Worm (Caenorhabditis elegans) whole organism, midembryonic: Measurements from ENCODE around the gene M117.1.
"Not testable (repeated sequence)": the region's sequence is repeated elsewhere in the genome, so short reads cannot be mapped to it uniquely, and the experiment has no call there.

Source experiments
- T22C8.4 ChIP-seq: fragments of 200-800 bp; sonication (Bioruptor generic); IDR thresholded peaks from 2 replicates; pipeline ENCODE4 v1.3.6; 2022; ENCODE audit warnings: missing genetic modification characterization, missing compliant biosample characterization
- cog-1 ChIP-seq: sonication (generic microtip); optimal IDR thresholded peaks from 2 replicates; lab custom pipeline; 2016; ENCODE audit warnings: missing genetic modification characterization, missing compliant biosample characterization
- flt-1 ChIP-seq: fragments of 200-800 bp; sonication (Bioruptor generic); IDR thresholded peaks from 2 replicates; pipeline ENCODE4 v1.3.6; 2022; ENCODE audit warnings: missing genetic modification characterization, missing compliant biosample characterization
- klf-2 ChIP-seq: fragments of 200-800 bp; sonication (Bioruptor generic); conservative IDR thresholded peaks from 2 replicates; pipeline ENCODE4 v1.3.6; 2022; ENCODE audit warnings: missing genetic modification reagents, missing genetic modification characterization, missing compliant biosample characterization
- med-1 ChIP-seq: sonication (generic microtip); optimal IDR thresholded peaks from 2 replicates; lab custom pipeline; 2017; ENCODE audit warnings: missing genetic modification characterization, mild to moderate bottlenecking, missing compliant biosample characterization, antibody characterized with exemption, missing genetic modification reagents; ENCODE audit not compliant: insufficient read depth
- ref-1 ChIP-seq: fragments of 200-800 bp; sonication (Bioruptor generic); conservative IDR thresholded peaks from 2 replicates; pipeline ENCODE4 v1.3.6; 2022; ENCODE audit warnings: missing genetic modification reagents, missing genetic modification characterization, missing compliant biosample characterization
- tab-1 ChIP-seq: fragments of 200-800 bp; sonication (Bioruptor generic); IDR thresholded peaks from 2 replicates; pipeline ENCODE4 v1.3.6; 2022; ENCODE audit warnings: missing genetic modification characterization, missing compliant biosample characterization
- ztf-23 ChIP-seq: fragments of 200-800 bp; sonication (Bioruptor generic); IDR thresholded peaks from 2 replicates; pipeline ENCODE4 v1.3.6; 2022; ENCODE audit warnings: missing genetic modification reagents, missing genetic modification characterization, missing compliant biosample characterization
- ztf-29 ChIP-seq: fragments of 200-800 bp; sonication (Bioruptor generic); IDR thresholded peaks from 2 replicates; pipeline ENCODE4 v1.3.6; 2022; ENCODE audit warnings: missing genetic modification reagents, missing genetic modification characterization, missing compliant biosample characterization

M117.1 gene

DNA sequence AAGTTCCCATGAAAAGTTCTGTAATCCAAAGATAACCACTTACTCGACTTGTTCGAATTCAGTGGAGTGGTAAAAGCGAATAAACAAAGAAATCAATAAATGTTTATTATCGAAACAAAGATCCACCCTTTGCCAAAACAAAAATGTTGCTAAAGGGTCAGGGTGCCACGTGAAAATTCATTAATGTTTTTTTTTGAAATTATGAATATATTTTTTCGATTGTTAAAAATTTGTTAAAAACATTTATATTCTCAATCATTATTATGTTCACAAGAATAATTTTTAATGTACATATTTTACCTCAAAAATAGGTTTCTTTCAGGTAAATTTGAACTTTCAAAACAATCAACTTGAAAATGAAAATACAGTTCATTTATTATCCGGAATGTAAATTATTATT, 11.0 kb upstream of the M117.1 start, which contains the start of gene H01G02.4:
TSS of gene H01G02.4 (minus strand) at position 101 of the 400 bp plus-strand sequence.
- TF ChIP-seq tab-1 (GFP tag; lab: Robert Waterston, UW): no peak
- no peak for TF ChIP-seq med-1
- no peak for TF ChIP-seq ref-1 (GFP tag; lab: Robert Waterston, UW)
- no peak for TF ChIP-seq cog-1 (tag; lab: Kevin White, UChicago)
- no peak for TF ChIP-seq ztf-29
- no peak for TF ChIP-seq T22C8.4 (GFP tag; lab: Robert Waterston, UW)
- no peak for TF ChIP-seq klf-2
- TF ChIP-seq flt-1 (GFP tag; lab: Robert Waterston, UW): no peak
- TF ChIP-seq ztf-23 (GFP tag; lab: Robert Waterston, UW): no peak

DNA sequence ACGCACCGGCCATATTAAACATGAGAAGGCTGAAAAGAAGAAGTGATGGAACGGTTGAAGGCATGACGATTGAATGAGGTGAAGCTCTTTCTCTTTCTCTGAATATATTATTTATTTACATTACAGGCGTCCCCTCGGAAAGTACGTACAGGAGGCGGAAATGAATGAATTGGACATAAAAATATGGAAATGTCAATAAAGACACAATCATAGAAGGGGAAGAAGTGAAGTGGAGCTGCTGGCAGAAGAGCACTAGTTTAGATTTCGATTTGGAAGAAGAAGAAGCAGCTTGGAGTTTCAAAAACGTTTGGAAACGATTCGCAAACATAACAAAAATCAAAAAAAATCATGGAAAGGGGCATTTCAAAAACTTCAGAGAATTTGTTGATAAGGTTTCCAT, 10.0 kb upstream of the M117.1 start, which contains the start of gene H01G02.1:
TSS of gene H01G02.1 (minus strand) at position 101 of the 400 bp plus-strand sequence.
- no peak for TF ChIP-seq T22C8.4 (GFP tag; lab: Robert Waterston, UW)
- TF ChIP-seq ztf-23 (GFP tag; lab: Robert Waterston, UW): no peak
- TF ChIP-seq med-1: no peak
- no peak for TF ChIP-seq flt-1 (GFP tag; lab: Robert Waterston, UW)
- no peak for TF ChIP-seq ztf-29
- TF ChIP-seq tab-1 (GFP tag; lab: Robert Waterston, UW): no peak
- no peak for TF ChIP-seq klf-2
- TF ChIP-seq ref-1 (GFP tag; lab: Robert Waterston, UW): no peak
- TF ChIP-seq cog-1 (tag; lab: Kevin White, UChicago): no peak

DNA sequence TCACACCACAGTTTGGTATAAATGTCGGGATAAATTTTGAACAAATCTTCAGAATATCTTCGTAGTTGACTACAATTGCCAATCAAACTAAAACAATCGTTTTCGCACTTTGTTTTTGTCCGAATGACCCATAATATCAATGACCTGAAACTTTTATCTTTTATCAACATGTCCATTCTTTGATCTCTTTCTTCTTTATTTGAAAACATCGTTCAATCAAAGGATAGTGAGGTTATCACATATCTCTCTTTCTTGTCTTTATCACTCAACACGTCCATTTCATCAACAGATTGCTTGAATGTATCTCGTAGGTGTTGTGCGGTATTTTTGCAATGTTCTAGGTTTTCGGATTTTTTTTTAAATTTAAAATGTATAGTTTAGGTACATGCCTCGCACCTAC, 5.0 kb upstream of the M117.1 start:
- no peak for TF ChIP-seq ztf-23 (GFP tag; lab: Robert Waterston, UW)
- TF ChIP-seq flt-1 (GFP tag; lab: Robert Waterston, UW): no peak
- TF ChIP-seq T22C8.4 (GFP tag; lab: Robert Waterston, UW): no peak
- TF ChIP-seq tab-1 (GFP tag; lab: Robert Waterston, UW): no peak
- no peak for TF ChIP-seq ref-1 (GFP tag; lab: Robert Waterston, UW)
- TF ChIP-seq ztf-29: no peak
- TF ChIP-seq klf-2: no peak
- TF ChIP-seq cog-1 (tag; lab: Kevin White, UChicago): no peak
- no peak for TF ChIP-seq med-1

DNA sequence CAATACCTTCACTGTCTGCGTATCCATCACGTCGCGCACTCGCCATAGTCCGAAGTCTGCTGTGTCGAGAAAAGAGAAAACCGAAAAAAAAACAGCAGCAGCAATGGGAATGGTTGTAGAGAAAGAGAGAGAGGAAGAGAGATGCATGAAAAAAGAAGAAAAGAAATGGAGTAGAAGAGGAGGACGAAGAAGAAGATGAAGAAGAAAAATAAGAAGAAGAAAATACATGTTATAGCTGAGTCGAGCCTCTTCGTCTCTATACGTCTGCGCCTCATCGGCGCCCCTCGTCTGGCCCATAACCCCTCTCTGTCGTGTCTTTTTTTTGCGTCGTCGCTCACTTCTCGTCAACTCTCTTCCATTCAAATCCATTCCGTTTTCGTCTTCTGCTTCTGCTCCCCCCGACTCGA, 4.3 kb upstream of the M117.1 start:
- TF ChIP-seq flt-1 (GFP tag; lab: Robert Waterston, UW) (0 out of 2 replicates have a peak, but pooled peaks have one; percentile 10), med-1 (no peak), ref-1 (GFP tag; lab: Robert Waterston, UW) (no peak), tab-1 (GFP tag; lab: Robert Waterston, UW) (no peak), cog-1 (tag; lab: Kevin White, UChicago) (peak; percentile 31), ztf-29 (no peak)

DNA sequence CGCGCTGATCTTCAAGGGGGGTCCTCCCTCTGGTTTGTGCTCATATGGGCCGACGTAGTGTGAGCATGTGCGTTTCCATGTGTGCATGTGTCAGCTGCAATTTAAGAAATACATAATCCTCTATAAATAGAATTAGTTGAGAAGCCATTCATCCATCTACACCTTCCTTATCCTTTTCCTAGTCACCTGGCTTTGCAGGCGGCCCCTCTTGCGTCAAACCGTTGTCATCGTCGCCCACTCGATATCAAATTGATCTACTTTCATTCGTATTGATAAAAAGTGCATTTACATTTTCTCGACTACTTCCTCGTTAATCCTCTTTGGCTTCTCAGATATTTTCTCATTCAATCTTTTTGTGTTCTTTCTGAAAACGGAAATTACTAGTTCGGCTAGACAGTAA, 2.0 kb upstream of the M117.1 start:
- TF ChIP-seq T22C8.4 (GFP tag; lab: Robert Waterston, UW): no peak
- no peak for TF ChIP-seq ztf-23 (GFP tag; lab: Robert Waterston, UW)
- no peak for TF ChIP-seq klf-2
- TF ChIP-seq ref-1 (GFP tag; lab: Robert Waterston, UW): no peak
- no peak for TF ChIP-seq cog-1 (tag; lab: Kevin White, UChicago)
- TF ChIP-seq med-1: no peak
- TF ChIP-seq tab-1 (GFP tag; lab: Robert Waterston, UW): no peak
- TF ChIP-seq ztf-29: no peak

DNA sequence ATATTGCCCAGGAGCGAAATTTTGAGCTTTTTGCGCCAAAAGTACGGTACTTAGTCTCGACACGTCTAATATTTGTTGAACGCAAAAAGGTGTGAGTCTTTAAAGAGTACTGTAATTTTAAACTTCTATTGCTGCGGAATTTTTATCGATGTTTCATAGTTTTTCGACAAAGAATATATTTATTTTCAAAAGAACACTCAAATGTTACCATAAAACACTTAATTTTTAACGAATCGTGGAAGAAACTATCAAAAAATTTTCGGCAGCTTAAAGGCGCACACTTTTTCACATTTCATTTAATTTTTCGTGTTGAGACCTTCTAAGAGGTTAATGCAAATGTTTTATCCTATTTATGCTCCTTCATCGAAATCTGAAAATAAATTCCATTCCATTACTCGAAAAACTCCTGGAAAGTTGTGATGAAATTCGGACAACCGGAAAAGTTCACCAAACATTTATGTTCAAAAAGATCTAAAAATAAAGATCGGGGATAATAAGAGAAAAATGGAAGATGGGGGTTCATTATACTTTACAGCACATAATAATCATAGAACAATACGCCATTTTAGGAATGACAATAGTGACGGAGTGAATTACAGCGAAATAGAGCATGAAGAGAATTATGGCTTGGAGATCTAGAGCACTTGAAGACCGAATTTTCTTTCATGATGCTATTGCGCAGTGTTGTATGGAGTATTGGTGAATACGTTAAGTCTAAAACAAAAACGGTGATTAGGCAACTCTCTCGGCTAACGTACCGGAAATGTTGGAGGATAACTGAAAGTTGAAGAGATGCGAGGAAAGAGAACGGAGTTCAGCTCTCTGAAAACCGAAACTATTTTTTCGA, 6.2 kb downstream of the M117.1 start:
- TF ChIP-seq cog-1 (tag; lab: Kevin White, UChicago) (no peak), tab-1 (GFP tag; lab: Robert Waterston, UW) (no peak), med-1 (no peak), ztf-23 (GFP tag; lab: Robert Waterston, UW) (no peak), flt-1 (GFP tag; lab: Robert Waterston, UW) (no peak), ref-1 (GFP tag; lab: Robert Waterston, UW) (no peak), T22C8.4 (GFP tag; lab: Robert Waterston, UW) (no peak), ztf-29 (no peak), klf-2 (no peak)

DNA sequence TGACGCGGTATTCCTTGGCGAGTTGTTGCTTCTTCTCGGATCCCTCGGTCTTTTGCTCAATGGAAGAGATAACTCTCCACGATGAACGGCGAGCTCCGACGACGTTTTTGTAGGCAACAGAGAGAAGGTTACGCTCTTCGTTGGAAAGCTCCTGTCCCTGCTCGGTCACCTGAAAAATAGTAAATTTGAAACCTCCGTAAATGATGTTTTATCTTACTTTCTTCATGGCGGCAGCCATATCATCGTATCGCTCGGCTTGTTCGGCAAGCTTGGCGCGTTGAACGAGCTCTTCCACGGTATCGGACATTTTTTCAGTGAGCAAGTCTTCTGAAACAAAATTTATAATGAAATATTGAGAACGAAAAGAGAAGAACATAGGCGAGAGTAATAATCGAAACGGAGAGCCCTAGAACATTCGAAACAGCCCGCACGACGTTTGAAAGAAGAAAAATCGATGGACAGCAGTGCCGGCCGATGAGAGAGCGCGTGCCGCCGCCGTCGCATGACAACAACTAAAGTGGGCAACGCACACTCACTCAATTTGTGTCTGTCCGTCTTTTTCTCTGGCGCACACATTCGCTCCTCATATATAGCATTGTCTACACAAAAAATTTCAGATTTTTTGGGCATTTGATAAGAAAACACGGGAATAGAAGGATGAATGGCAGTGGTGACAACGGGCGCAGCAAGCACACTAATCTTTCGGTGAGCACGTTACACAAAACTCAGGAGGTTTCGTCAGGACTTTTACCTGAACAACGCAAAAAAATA, 7.7 kb downstream of the M117.1 start, which contains the start of the genes par-5 and M117.3:
TSS of gene par-5 (minus strand) at position 334 of the 771 bp plus-strand sequence.
TSS of gene M117.3 (plus strand) at position 616 of the 771 bp plus-strand sequence.
- no peak for TF ChIP-seq ztf-29
- TF ChIP-seq flt-1 (GFP tag; lab: Robert Waterston, UW): 0 out of 2 replicates have a peak, but pooled peaks have one; percentile 11
- TF ChIP-seq cog-1 (tag; lab: Kevin White, UChicago): peak; percentile 56
- TF ChIP-seq T22C8.4 (GFP tag; lab: Robert Waterston, UW): peak; percentile 73
- TF ChIP-seq tab-1 (GFP tag; lab: Robert Waterston, UW): no peak
- TF ChIP-seq ref-1 (GFP tag; lab: Robert Waterston, UW): no peak

DNA sequence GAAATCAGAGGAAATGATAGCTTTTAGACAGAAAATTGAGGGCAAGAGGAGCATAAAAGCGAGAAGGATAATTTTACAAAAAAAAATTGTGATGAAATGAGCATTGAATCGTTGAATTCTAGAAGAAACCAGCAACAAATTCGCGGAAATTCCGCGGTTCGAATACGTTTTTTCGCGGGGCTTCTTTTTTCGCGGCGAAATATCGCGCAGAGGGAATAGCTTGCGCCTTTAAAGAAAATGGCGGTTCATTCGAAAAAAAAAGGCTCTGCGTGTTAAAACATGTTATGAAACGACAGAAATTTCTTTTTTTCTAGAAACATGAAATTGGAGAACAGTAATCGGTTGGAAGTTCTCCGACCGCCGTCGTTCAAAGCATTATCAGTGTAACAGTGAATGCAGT, 8.4 kb downstream of the M117.1 start:
- TF ChIP-seq cog-1 (tag; lab: Kevin White, UChicago) (no peak), tab-1 (GFP tag; lab: Robert Waterston, UW) (no peak), med-1 (no peak), ref-1 (GFP tag; lab: Robert Waterston, UW) (no peak), ztf-23 (GFP tag; lab: Robert Waterston, UW) (no peak), ztf-29 (no peak), T22C8.4 (GFP tag; lab: Robert Waterston, UW) (no peak), klf-2 (no peak)

DNA sequence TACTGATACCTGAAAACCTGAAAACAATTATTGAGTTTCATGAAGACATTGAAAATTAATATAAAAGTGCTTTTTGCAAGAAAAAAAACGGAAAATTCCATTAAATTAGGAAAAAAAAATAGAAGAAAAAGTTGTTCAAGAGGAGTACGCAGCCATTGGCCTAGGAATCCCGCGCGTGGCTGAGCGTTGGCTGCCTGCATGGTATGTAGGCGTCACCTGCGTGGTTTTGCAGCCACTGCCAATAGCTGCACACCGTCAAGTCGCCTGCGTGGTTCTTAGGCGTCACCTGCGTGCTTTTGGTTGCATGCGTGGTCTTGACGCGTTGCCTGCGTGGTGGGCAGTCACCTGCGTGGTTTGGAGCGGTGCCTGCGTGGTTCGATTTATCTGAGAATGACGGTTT, 14.0 kb downstream of the M117.1 start, which contains the start of gene M117.6:
TSS of gene M117.6 (minus strand) at position 101 of the 400 bp plus-strand sequence.
- TF ChIP-seq klf-2; ztf-23 (GFP tag; lab: Robert Waterston, UW); ztf-29: not testable (repeated sequence)
